Fruit fly (Drosophila melanogaster) whole organism, prepupa: ENCODE results near the gene dsd.

Source experiments
- Blimp-1 ChIP-seq: fragments of 200-800 bp; sonication (Bioruptor generic); optimal IDR thresholded peaks from 3 replicates; lab custom pipeline; 2017; ENCODE audit warnings: missing biosample characterization, missing genetic modification characterization, mild to moderate bottlenecking, moderate library complexity, missing genetic modification reagents
- CG10669 ChIP-seq: fragments of 200-800 bp; sonication (Bioruptor generic); optimal IDR thresholded peaks from 3 replicates; lab custom pipeline; 2018; ENCODE audit warnings: missing biosample characterization, mild to moderate bottlenecking, missing genetic modification characterization, moderate library complexity
- CG11902 ChIP-seq: fragments of 200-800 bp; sonication (Bioruptor generic); optimal IDR thresholded peaks from 3 replicates; lab custom pipeline; 2016; ENCODE audit warnings: missing biosample characterization, missing genetic modification characterization
- CG15336 ChIP-seq: fragments of 200-800 bp; sonication (Bioruptor generic); IDR thresholded peaks from 2 replicates; pipeline ENCODE4 v1.3.6; 2022; ENCODE audit warnings: missing biosample characterization, missing genetic modification characterization
- CG1621 ChIP-seq: fragments of 200-800 bp; sonication (Bioruptor generic); optimal IDR thresholded peaks from 3 replicates; lab custom pipeline; 2018; ENCODE audit warnings: missing biosample characterization, mild to moderate bottlenecking, missing genetic modification characterization
- CG16779 ChIP-seq: fragments of 200-800 bp; sonication (Bioruptor generic); optimal IDR thresholded peaks from 3 replicates; lab custom pipeline; 2017; ENCODE audit warnings: missing biosample characterization, mild to moderate bottlenecking, missing genetic modification characterization
- CG3032 ChIP-seq: fragments of 200-800 bp; optimal IDR thresholded peaks from 2 replicates; lab custom pipeline; 2019; ENCODE audit warnings: missing biosample characterization, mild to moderate bottlenecking, missing genetic modification characterization, moderate library complexity
- CG3919 ChIP-seq: fragments of 200-800 bp; sonication (Bioruptor generic); optimal IDR thresholded peaks from 3 replicates; lab custom pipeline; 2016; ENCODE audit warnings: missing biosample characterization, missing genetic modification characterization
- CG4318 ChIP-seq: fragments of 200-800 bp; sonication (Bioruptor generic); optimal IDR thresholded peaks from 3 replicates; lab custom pipeline; 2017; ENCODE audit warnings: missing biosample characterization, mild to moderate bottlenecking, missing genetic modification characterization
- CG6163 ChIP-seq: fragments of 200-800 bp; sonication (Bioruptor generic); IDR thresholded peaks from 3 replicates; pipeline ENCODE4 v1.3.6; 2022; ENCODE audit warnings: missing biosample characterization, missing genetic modification characterization
- CG6276 ChIP-seq: fragments of 200-800 bp; sonication (Bioruptor generic); optimal IDR thresholded peaks from 2 replicates; lab custom pipeline; 2017; ENCODE audit warnings: missing biosample characterization, mild to moderate bottlenecking, missing genetic modification characterization
- CG6792 ChIP-seq: fragments of 200-800 bp; sonication (Bioruptor generic); optimal IDR thresholded peaks from 3 replicates; lab custom pipeline; 2016; ENCODE audit warnings: missing biosample characterization, missing genetic modification characterization
- CG6808 ChIP-seq: fragments of 200-800 bp; sonication (Bioruptor generic); optimal IDR thresholded peaks from 3 replicates; lab custom pipeline; 2017; ENCODE audit warnings: missing biosample characterization, missing genetic modification characterization, mild to moderate bottlenecking, moderate library complexity, missing genetic modification reagents
- CG6854 ChIP-seq: fragments of 200-800 bp; sonication (Bioruptor generic); optimal IDR thresholded peaks from 2 replicates; lab custom pipeline; 2017; ENCODE audit warnings: missing biosample characterization, mild to moderate bottlenecking, missing genetic modification characterization
- CG8119 ChIP-seq: fragments of 200-800 bp; sonication (Bioruptor generic); IDR thresholded peaks from 3 replicates; pipeline ENCODE4 v1.3.6; 2022; ENCODE audit warnings: missing biosample characterization, missing genetic modification characterization
- CG8319 ChIP-seq: fragments of 200-800 bp; sonication (Bioruptor generic); optimal IDR thresholded peaks from 3 replicates; lab custom pipeline; 2016; ENCODE audit warnings: missing biosample characterization, missing genetic modification characterization
- CG8632 ChIP-seq: fragments of 200-800 bp; sonication (Bioruptor generic); optimal IDR thresholded peaks from 3 replicates; lab custom pipeline; 2016; ENCODE audit warnings: missing biosample characterization, missing genetic modification characterization
- CG9139 ChIP-seq: fragments of 200-800 bp; sonication (Bioruptor generic); optimal IDR thresholded peaks from 3 replicates; lab custom pipeline; 2017; ENCODE audit warnings: missing biosample characterization, mild to moderate bottlenecking, missing genetic modification characterization
- Eip75B ChIP-seq: fragments of 200-800 bp; sonication (Bioruptor generic); optimal IDR thresholded peaks from 3 replicates; lab custom pipeline; 2016; ENCODE audit warnings: missing biosample characterization, missing genetic modification characterization
- Ets21C ChIP-seq: fragments of 200-800 bp; sonication (Bioruptor generic); optimal IDR thresholded peaks from 3 replicates; lab custom pipeline; 2016; ENCODE audit warnings: missing biosample characterization, missing genetic modification characterization
- Ets96B ChIP-seq: fragments of 200-800 bp; optimal IDR thresholded peaks from 2 replicates; lab custom pipeline; 2019; ENCODE audit warnings: missing biosample characterization, mild to moderate bottlenecking, missing genetic modification characterization, moderate library complexity
- Gug ChIP-seq: fragments of 200-800 bp; sonication (Bioruptor generic); IDR thresholded peaks from 2 replicates; pipeline ENCODE4 v1.3.6; 2022; ENCODE audit warnings: missing biosample characterization, missing genetic modification characterization
- Hr39 ChIP-seq: fragments of 200-800 bp; sonication (Bioruptor generic); optimal IDR thresholded peaks from 2 replicates; lab custom pipeline; 2016; ENCODE audit warnings: missing biosample characterization, missing genetic modification characterization
- Lpt ChIP-seq: fragments of 200-800 bp; sonication (Bioruptor generic); optimal IDR thresholded peaks from 3 replicates; lab custom pipeline; 2016; ENCODE audit warnings: missing biosample characterization, missing genetic modification characterization
- Met ChIP-seq: fragments of 200-800 bp; sonication (Bioruptor generic); optimal IDR thresholded peaks from 3 replicates; lab custom pipeline; 2016; ENCODE audit warnings: missing biosample characterization, missing genetic modification characterization
- Smox ChIP-seq: fragments of 200-800 bp; sonication (Bioruptor generic); optimal IDR thresholded peaks from 3 replicates; lab custom pipeline; 2016; ENCODE audit warnings: missing biosample characterization, missing genetic modification characterization
- Sox14 ChIP-seq: fragments of 200-800 bp; sonication (Bioruptor generic); optimal IDR thresholded peaks from 3 replicates; lab custom pipeline; 2016; ENCODE audit warnings: missing biosample characterization, missing genetic modification characterization
- Sox15 ChIP-seq: fragments of 200-800 bp; sonication (Bioruptor generic); optimal IDR thresholded peaks from 3 replicates; lab custom pipeline; 2016; ENCODE audit warnings: missing biosample characterization, missing genetic modification characterization
- achi ChIP-seq: fragments of 200-800 bp; sonication (Bioruptor generic); optimal IDR thresholded peaks from 3 replicates; lab custom pipeline; 2016; ENCODE audit warnings: missing biosample characterization, missing genetic modification characterization
- cyc ChIP-seq: fragments of 200-800 bp; sonication (Bioruptor generic); optimal IDR thresholded peaks from 3 replicates; lab custom pipeline; 2016; ENCODE audit warnings: missing biosample characterization, missing genetic modification characterization
- dsx ChIP-seq: fragments of 200-800 bp; optimal IDR thresholded peaks from 3 replicates; lab custom pipeline; 2019; ENCODE audit warnings: missing biosample characterization, mild to moderate bottlenecking, missing genetic modification characterization, moderate library complexity; ENCODE audit not compliant: poor library complexity, severe bottlenecking
- esn ChIP-seq: fragments of 200-800 bp; sonication (Bioruptor generic); optimal IDR thresholded peaks from 2 replicates; lab custom pipeline; 2016; ENCODE audit warnings: missing biosample characterization, mild to moderate bottlenecking, missing genetic modification characterization, moderate library complexity
- fd59A ChIP-seq: fragments of 200-800 bp; sonication (Bioruptor generic); optimal IDR thresholded peaks from 2 replicates; lab custom pipeline; 2017; ENCODE audit warnings: missing biosample characterization, mild to moderate bottlenecking, missing genetic modification characterization, missing genetic modification reagents
- fd85E ChIP-seq: fragments of 200-800 bp; sonication (Bioruptor generic); optimal IDR thresholded peaks from 3 replicates; lab custom pipeline; 2016; ENCODE audit warnings: missing biosample characterization, missing genetic modification characterization
- fkh ChIP-seq: fragments of 200-800 bp; sonication (Bioruptor generic); optimal IDR thresholded peaks from 3 replicates; lab custom pipeline; 2017; ENCODE audit warnings: missing biosample characterization, mild to moderate bottlenecking, missing genetic modification characterization, moderate library complexity
- lz ChIP-seq: fragments of 200-800 bp; sonication (Bioruptor generic); optimal IDR thresholded peaks from 3 replicates; lab custom pipeline; 2016; ENCODE audit warnings: missing biosample characterization, missing genetic modification characterization
- net ChIP-seq: fragments of 200-800 bp; sonication (Bioruptor generic); optimal IDR thresholded peaks from 3 replicates; lab custom pipeline; 2016; ENCODE audit warnings: missing biosample characterization, missing genetic modification characterization
- salr ChIP-seq, 2 experiments: fragments of 200-800 bp; sonication (Bioruptor generic); optimal IDR thresholded peaks; 3 replicates each; lab custom pipeline; 2016 to 2018; ENCODE audit warnings: missing biosample characterization in 2 of 2, missing genetic modification characterization in 2 of 2, mild to moderate bottlenecking in 1 of 2
- spab ChIP-seq: fragments of 200-800 bp; sonication (Bioruptor generic); optimal IDR thresholded peaks from 2 replicates; lab custom pipeline; 2017; ENCODE audit warnings: missing biosample characterization, mild to moderate bottlenecking, missing genetic modification characterization, missing genetic modification reagents
- ss ChIP-seq, 2 experiments: fragments of 200-800 bp; sonication (Bioruptor generic); optimal IDR thresholded peaks; 2 replicates in 1 of 2; 3 replicates in 1 of 2; lab custom pipeline; 2017 to 2018; ENCODE audit warnings: mild to moderate bottlenecking in 2 of 2, missing biosample characterization in 2 of 2, missing genetic modification characterization in 2 of 2, moderate library complexity in 1 of 2
- svp ChIP-seq: fragments of 200-800 bp; sonication (Bioruptor generic); peaks from one replicate; lab custom pipeline; 2016; ENCODE audit warnings: missing biosample characterization, missing genetic modification characterization
- vri ChIP-seq: fragments of 200-800 bp; sonication (Bioruptor generic); optimal IDR thresholded peaks from 3 replicates; lab custom pipeline; 2016; ENCODE audit warnings: missing biosample characterization, mild to moderate bottlenecking, missing genetic modification characterization

Gene dsd

DNA sequence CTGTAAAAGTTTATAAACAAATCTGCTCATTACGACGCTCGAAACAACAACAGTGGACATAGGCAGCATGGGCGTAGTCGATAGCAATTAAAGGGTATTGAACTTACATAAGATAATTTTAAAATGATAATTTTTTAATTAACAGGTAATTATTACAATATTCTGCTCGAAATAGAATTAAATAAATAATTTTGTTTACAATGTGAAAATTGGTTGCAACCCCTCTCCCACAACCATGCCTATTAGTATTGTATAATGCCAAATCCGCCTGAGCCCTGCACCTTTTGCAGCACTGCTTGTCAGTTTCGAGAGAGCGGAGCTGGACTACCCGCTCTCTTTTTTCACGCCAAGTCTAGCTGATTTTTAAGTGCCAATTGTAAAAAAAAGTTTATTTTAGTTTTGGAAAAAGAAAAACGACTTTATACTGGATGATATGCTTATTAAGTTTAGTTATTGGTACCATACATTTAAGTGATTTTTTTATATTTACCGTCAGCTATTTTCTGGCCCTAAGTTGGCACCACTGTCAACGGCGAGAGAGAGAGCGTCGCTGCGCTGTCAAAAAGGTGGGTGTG, 28.9 kb upstream of the dsd start, which contains the start of the genes CG5611 and Mtl (continued):
- TF ChIP-seq Hr39 (GFP tag; lab: Kevin White, UChicago) (peak; percentile 99), fd59A (peak; percentile 99), fkh (GFP tag; lab: Kevin White, UChicago) (peak; percentile 98), CG15336 (GFP tag; lab: Robert Waterston, UW) (peak; percentile 100), CG6792 (peak; percentile 99), CG3919 (peak; percentile 100), CG8632 (GFP tag; lab: Kevin White, UChicago) (peak; percentile 100), Smox (GFP tag; lab: Kevin White, UChicago) (peak; percentile 99), CG10669 (peak; percentile 99), dsx (GFP tag; lab: Kevin White, UChicago) (peak; percentile 99), net (peak; percentile 99), Ets96B (tag; lab: Kevin White, UChicago) (peak; percentile 100), Met (GFP tag; lab: Kevin White, UChicago) (peak; percentile 99), Sox14 (GFP tag; lab: Kevin White, UChicago) (peak; percentile 99), achi (GFP tag; lab: Kevin White, UChicago) (peak; percentile 100), Ets21C (GFP tag; lab: Kevin White, UChicago) (peak; percentile 98), Sox15 (GFP tag; lab: Kevin White, UChicago) (peak; percentile 99), svp (GFP tag; lab: Kevin White, UChicago) (peak; percentile 100), CG6808 (GFP tag; lab: Kevin White, UChicago) (peak; percentile 98), CG4318 (peak; percentile 99), CG3032 (tag; lab: Kevin White, UChicago) (peak; percentile 100), CG8319 (peak; percentile 99), esn (GFP tag; lab: Kevin White, UChicago) (peak; percentile 100)

DNA sequence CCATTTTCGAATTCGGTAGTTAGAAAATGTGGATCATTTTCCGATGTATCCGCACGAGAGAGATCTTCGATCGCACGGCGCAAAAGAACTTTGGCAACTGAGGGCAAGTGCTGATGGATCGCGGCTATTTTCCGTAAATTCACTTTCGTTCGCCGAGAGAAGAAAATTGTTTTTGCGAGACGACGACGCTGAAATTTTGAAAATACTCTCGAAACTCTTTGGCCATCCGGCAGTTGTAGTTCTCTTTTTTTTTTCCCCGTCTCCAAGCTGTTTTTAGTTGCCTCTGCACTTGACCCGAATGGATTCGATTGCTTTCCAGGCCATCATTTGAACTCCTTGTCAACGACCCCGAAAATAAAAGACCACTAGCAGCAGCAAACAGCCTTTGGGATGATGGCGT, 18.7 kb upstream of the dsd start, which contains the start of gene CG5612:
CG5612 (minus strand) TSS at position 101 of the 400 bp plus-strand sequence.
- TF ChIP-seq ss (GFP tag; optimal IDR thresholded peaks at IDR 0.05; lab: Kevin White, UChicago) (no peak), CG6808 (GFP tag; lab: Kevin White, UChicago) (no peak), vri (no peak), CG8119 (GFP tag; lab: Robert Waterston, UW) (no peak), svp (GFP tag; lab: Kevin White, UChicago) (no peak), fd59A (no peak), salr (GFP tag; optimal IDR thresholded peaks at IDR 0.05; lab: Kevin White, UChicago) (no peak), Eip75B (GFP tag; lab: Kevin White, UChicago) (no peak), Blimp-1 (GFP tag; lab: Kevin White, UChicago) (no peak), CG10669 (no peak)

DNA sequence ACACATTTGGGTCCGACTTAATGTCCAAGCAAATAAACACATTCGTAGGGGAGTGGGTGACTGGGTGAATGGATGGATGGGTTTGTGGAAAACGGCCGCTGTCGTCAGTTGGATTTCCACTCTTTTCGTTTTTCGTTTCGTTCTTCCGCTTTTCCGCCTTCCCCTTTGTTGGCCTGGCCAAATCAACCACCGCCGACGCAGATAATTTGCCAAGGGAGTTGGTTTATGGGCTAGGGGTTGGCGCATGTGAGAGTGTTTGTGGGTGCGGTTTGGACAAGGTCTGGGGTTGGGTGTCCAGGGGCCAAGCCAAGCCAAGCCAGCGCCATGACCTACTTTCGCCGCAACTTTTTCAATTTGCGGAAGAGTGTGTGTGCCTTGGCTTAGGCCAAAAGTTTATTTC, 15.8 kb upstream of the dsd start:
- TF ChIP-seq CG1621 (tag; lab: Kevin White, UChicago) (no peak), CG11902 (GFP tag; lab: Kevin White, UChicago) (no peak), cyc (no peak), fd85E (GFP tag; lab: Kevin White, UChicago) (no peak), CG16779 (tag; lab: Kevin White, UChicago) (no peak), CG8632 (GFP tag; lab: Kevin White, UChicago) (no peak), spab (GFP tag; lab: Kevin White, UChicago) (no peak), Gug (no peak), CG6854 (no peak), CG9139 (no peak), CG6163 (GFP tag; lab: Robert Waterston, UW) (no peak), esn (GFP tag; lab: Kevin White, UChicago) (no peak), dsx (GFP tag; lab: Kevin White, UChicago) (no peak), Lpt (GFP tag; lab: Kevin White, UChicago) (no peak), CG6276 (GFP tag; lab: Kevin White, UChicago) (no peak), lz (GFP tag; lab: Kevin White, UChicago) (no peak)
